Fruit fly (Drosophila melanogaster) whole organism, embryonic: ENCODE data around the gene CG43338.

Experiments
- Asciz ChIP-seq: fragments of 200-800 bp; sonication (Bioruptor generic); optimal IDR thresholded peaks from 2 replicates; lab custom pipeline; 2017; ENCODE audit warnings: missing biosample characterization, mild to moderate bottlenecking, missing genetic modification characterization, missing genetic modification reagents
- Atf-2 ChIP-seq: fragments of 200-800 bp; sonication (Bioruptor generic); optimal IDR thresholded peaks from 2 replicates; lab custom pipeline; 2016; ENCODE audit warnings: missing biosample characterization, missing genetic modification characterization
- Blimp-1 ChIP-seq: fragments of 200-800 bp; sonication (Bioruptor generic); optimal IDR thresholded peaks from 3 replicates; lab custom pipeline; 2018; ENCODE audit warnings: missing biosample characterization, missing genetic modification characterization, mild to moderate bottlenecking, moderate library complexity, missing genetic modification reagents
- CG10267 ChIP-seq: fragments of 200-800 bp; sonication (Bioruptor generic); optimal IDR thresholded peaks from 2 replicates; lab custom pipeline; 2018; ENCODE audit warnings: missing biosample characterization, mild to moderate bottlenecking, missing genetic modification characterization, moderate library complexity
- CG10274 ChIP-seq: fragments of 200-800 bp; sonication (Bioruptor generic); optimal IDR thresholded peaks from 3 replicates; lab custom pipeline; 2017; ENCODE audit warnings: missing biosample characterization, mild to moderate bottlenecking, missing genetic modification characterization
- CG15696 ChIP-seq: fragments of 200-800 bp; sonication (Bioruptor generic); optimal IDR thresholded peaks from 2 replicates; lab custom pipeline; 2019; ENCODE audit warnings: missing biosample characterization, mild to moderate bottlenecking, missing genetic modification characterization, moderate library complexity
- CG17385 ChIP-seq: fragments of 200-800 bp; sonication (Bioruptor generic); optimal IDR thresholded peaks from 3 replicates; lab custom pipeline; 2018; ENCODE audit warnings: missing biosample characterization, mild to moderate bottlenecking, missing genetic modification characterization
- CG17612 ChIP-seq: fragments of 200-800 bp; sonication (Bioruptor generic); IDR thresholded peaks from 2 replicates; pipeline ENCODE4 v1.3.6; 2022; ENCODE audit warnings: missing biosample characterization, missing genetic modification characterization
- CG2678 ChIP-seq: fragments of 200-800 bp; sonication (Bioruptor generic); optimal IDR thresholded peaks from 3 replicates; lab custom pipeline; 2019; ENCODE audit warnings: missing biosample characterization, mild to moderate bottlenecking, missing genetic modification characterization, moderate library complexity
- CG3065 ChIP-seq: fragments of 200-800 bp; sonication (Bioruptor generic); optimal IDR thresholded peaks from 2 replicates; lab custom pipeline; 2016; ENCODE audit warnings: missing biosample characterization, missing genetic modification characterization
- CG34376 ChIP-seq: fragments of 200-800 bp; sonication (Bioruptor generic); optimal IDR thresholded peaks from 2 replicates; lab custom pipeline; 2018; ENCODE audit warnings: missing biosample characterization, mild to moderate bottlenecking, missing genetic modification characterization
- CG4282 ChIP-seq: fragments of 200-800 bp; sonication (Bioruptor generic); optimal IDR thresholded peaks from 2 replicates; lab custom pipeline; 2016; ENCODE audit warnings: missing biosample characterization, missing genetic modification characterization
- CG4730 ChIP-seq: fragments of 200-800 bp; sonication (Bioruptor generic); IDR thresholded peaks from 2 replicates; pipeline ENCODE4 v1.3.6; 2022; ENCODE audit warnings: missing biosample characterization, missing genetic modification characterization
- CG6791 ChIP-seq: fragments of 200-800 bp; sonication (Bioruptor generic); IDR thresholded peaks from 3 replicates; pipeline ENCODE4 v1.3.6; 2022; ENCODE audit warnings: missing biosample characterization, missing genetic modification characterization; ENCODE audit not compliant: partially characterized antibody
- CG7556 ChIP-seq: fragments of 200-800 bp; sonication (Bioruptor generic); optimal IDR thresholded peaks from 2 replicates; lab custom pipeline; 2017; ENCODE audit warnings: missing biosample characterization, mild to moderate bottlenecking, missing genetic modification characterization
- CG7745 ChIP-seq: fragments of 200-800 bp; sonication (Bioruptor generic); optimal IDR thresholded peaks from 2 replicates; lab custom pipeline; 2018; ENCODE audit warnings: missing biosample characterization, mild to moderate bottlenecking, missing genetic modification characterization, moderate library complexity
- CG7987 ChIP-seq: fragments of 200-800 bp; sonication (Bioruptor generic); optimal IDR thresholded peaks from 2 replicates; lab custom pipeline; 2018; ENCODE audit warnings: missing biosample characterization, mild to moderate bottlenecking, missing genetic modification characterization, moderate library complexity
- CG8089 ChIP-seq: fragments of 200-800 bp; sonication (Bioruptor generic); optimal IDR thresholded peaks from 3 replicates; lab custom pipeline; 2016; ENCODE audit warnings: missing biosample characterization, missing genetic modification characterization
- CG8765 ChIP-seq: fragments of 200-800 bp; sonication (Bioruptor generic); IDR thresholded peaks from 2 replicates; pipeline ENCODE4 v1.3.6; 2022; ENCODE audit warnings: missing biosample characterization, missing genetic modification characterization
- CG9817 ChIP-seq: fragments of 200-800 bp; sonication (Bioruptor generic); optimal IDR thresholded peaks from 2 replicates; lab custom pipeline; 2018; ENCODE audit warnings: missing biosample characterization, mild to moderate bottlenecking, missing genetic modification characterization, moderate library complexity
- CrebB ChIP-seq: fragments of 200-800 bp; sonication (Bioruptor generic); optimal IDR thresholded peaks from 3 replicates; lab custom pipeline; 2018; ENCODE audit warnings: missing biosample characterization, mild to moderate bottlenecking, missing genetic modification characterization
- Dad ChIP-seq: fragments of 200-800 bp; sonication (Bioruptor generic); optimal IDR thresholded peaks from 3 replicates; lab custom pipeline; 2016; ENCODE audit warnings: missing biosample characterization, missing genetic modification characterization
- Dbx ChIP-seq: fragments of 200-800 bp; sonication (Bioruptor generic); IDR thresholded peaks from 3 replicates; pipeline ENCODE4 v1.3.6; 2022; ENCODE audit warnings: missing biosample characterization, missing genetic modification characterization
- Fer2 ChIP-seq: fragments of 200-800 bp; sonication (Bioruptor generic); optimal IDR thresholded peaks from 2 replicates; lab custom pipeline; 2018; ENCODE audit warnings: missing biosample characterization, mild to moderate bottlenecking, missing genetic modification characterization, moderate library complexity
- Gsc ChIP-seq: fragments of 200-800 bp; sonication (Bioruptor generic); IDR thresholded peaks from 2 replicates; pipeline ENCODE4 v1.3.6; 2022; ENCODE audit warnings: missing biosample characterization, missing genetic modification characterization
- Oli ChIP-seq: fragments of 200-800 bp; sonication (Bioruptor generic); optimal IDR thresholded peaks from 2 replicates; lab custom pipeline; 2018; ENCODE audit warnings: missing biosample characterization, mild to moderate bottlenecking, missing genetic modification characterization, moderate library complexity
- PHDP ChIP-seq: fragments of 200-800 bp; sonication (Bioruptor generic); optimal IDR thresholded peaks from 3 replicates; lab custom pipeline; 2018; ENCODE audit warnings: missing biosample characterization, mild to moderate bottlenecking, missing genetic modification characterization, moderate library complexity
- Pdp1 ChIP-seq, 2 experiments: fragments of 200-800 bp; sonication (Bioruptor generic); optimal IDR thresholded peaks; 3 replicates each; lab custom pipeline; 2016; ENCODE audit warnings: missing biosample characterization in 2 of 2, missing genetic modification characterization in 2 of 2, mild to moderate bottlenecking in 1 of 2, moderate library complexity in 1 of 2
- Ravus ChIP-seq: fragments of 200-800 bp; sonication (Bioruptor generic); IDR thresholded peaks from 2 replicates; pipeline ENCODE4 v1.3.6; 2022; ENCODE audit warnings: missing biosample characterization, missing genetic modification characterization
- Scr ChIP-seq: fragments of 200-800 bp; sonication (Bioruptor generic); IDR thresholded peaks from 2 replicates; pipeline ENCODE4 v1.3.6; 2022; ENCODE audit warnings: missing biosample characterization, missing genetic modification characterization; ENCODE audit not compliant: partially characterized antibody
- Tbp ChIP-seq: fragments of >200 bp; optimal IDR thresholded peaks from 2 replicates; lab custom pipeline; 2018; ENCODE audit warnings: missing biosample characterization, missing genetic modification characterization
- ab ChIP-seq: fragments of 200-800 bp; sonication (Bioruptor generic); optimal IDR thresholded peaks from 2 replicates; lab custom pipeline; 2016; ENCODE audit warnings: missing biosample characterization, missing genetic modification characterization
- amos ChIP-seq: fragments of 200-800 bp; sonication (Bioruptor generic); IDR thresholded peaks from 2 replicates; pipeline ENCODE4 v1.3.6; 2022; ENCODE audit warnings: missing biosample characterization, missing genetic modification characterization; ENCODE audit not compliant: partially characterized antibody
- disco-r ChIP-seq: fragments of 200-800 bp; sonication (Bioruptor generic); optimal IDR thresholded peaks from 2 replicates; lab custom pipeline; 2016; ENCODE audit warnings: missing biosample characterization, missing genetic modification characterization
- emc ChIP-seq: fragments of 200-800 bp; sonication (Bioruptor generic); optimal IDR thresholded peaks from 2 replicates; lab custom pipeline; 2016; ENCODE audit warnings: missing biosample characterization, missing genetic modification characterization
- ems ChIP-seq: fragments of 200-800 bp; sonication (Bioruptor generic); optimal IDR thresholded peaks from 3 replicates; lab custom pipeline; 2016; ENCODE audit warnings: missing biosample characterization, missing genetic modification characterization
- gce ChIP-seq: fragments of 200-800 bp; sonication (Bioruptor generic); IDR thresholded peaks from 3 replicates; pipeline ENCODE4 v1.3.6; 2022; ENCODE audit warnings: missing biosample characterization, missing genetic modification characterization
- gsb-n ChIP-seq: fragments of 200-800 bp; sonication (Bioruptor generic); optimal IDR thresholded peaks from 3 replicates; lab custom pipeline; 2018; ENCODE audit warnings: missing biosample characterization, mild to moderate bottlenecking, missing genetic modification characterization
- hkb ChIP-seq, 2 experiments: fragments of 200-800 bp in 1 of 2; fragments of >200 bp in 1 of 2; sonication (Bioruptor generic) in 1 of 2; IDR thresholded peaks in 1 of 2; optimal IDR thresholded peaks in 1 of 2; 2 replicates each; pipeline versions ENCODE4 v1.3.6 to Lab custom; 2017 to 2022; ENCODE audit warnings: missing biosample characterization in 1 of 2, missing genetic modification characterization in 1 of 2
- lilli ChIP-seq: fragments of 200-800 bp; sonication (Bioruptor generic); optimal IDR thresholded peaks from 3 replicates; lab custom pipeline; 2016; ENCODE audit warnings: missing biosample characterization, missing genetic modification characterization
- nerfin-2 ChIP-seq: fragments of 200-800 bp; sonication (Bioruptor generic); IDR thresholded peaks from 2 replicates; pipeline ENCODE4 v1.3.6; 2022; ENCODE audit warnings: missing biosample characterization, missing genetic modification characterization; ENCODE audit not compliant: partially characterized antibody
- pfk ChIP-seq: fragments of 200-800 bp; sonication (Bioruptor generic); optimal IDR thresholded peaks from 2 replicates; lab custom pipeline; 2018; ENCODE audit warnings: missing biosample characterization, mild to moderate bottlenecking, missing genetic modification characterization, moderate library complexity
- pnt ChIP-seq: fragments of 200-800 bp; sonication (Bioruptor generic); optimal IDR thresholded peaks from 3 replicates; lab custom pipeline; 2016; ENCODE audit warnings: missing biosample characterization, missing genetic modification characterization
- schlank ChIP-seq: fragments of 200-800 bp; sonication (Bioruptor generic); optimal IDR thresholded peaks from 2 replicates; lab custom pipeline; 2018; ENCODE audit warnings: missing biosample characterization, mild to moderate bottlenecking, missing genetic modification characterization
- sisA ChIP-seq: fragments of 200-800 bp; sonication (Bioruptor generic); IDR thresholded peaks from 2 replicates; pipeline ENCODE4 v1.3.6; 2022; ENCODE audit warnings: missing biosample characterization, missing genetic modification characterization
- usp ChIP-seq: fragments of >200 bp; optimal IDR thresholded peaks from 2 replicates; lab custom pipeline; 2017; ENCODE audit warnings: missing biosample characterization, missing genetic modification characterization
- zf30C ChIP-seq: fragments of 200-800 bp; sonication (Bioruptor generic); optimal IDR thresholded peaks from 3 replicates; lab custom pipeline; 2018; ENCODE audit warnings: missing biosample characterization, mild to moderate bottlenecking, missing genetic modification characterization

CG43338 gene

DNA sequence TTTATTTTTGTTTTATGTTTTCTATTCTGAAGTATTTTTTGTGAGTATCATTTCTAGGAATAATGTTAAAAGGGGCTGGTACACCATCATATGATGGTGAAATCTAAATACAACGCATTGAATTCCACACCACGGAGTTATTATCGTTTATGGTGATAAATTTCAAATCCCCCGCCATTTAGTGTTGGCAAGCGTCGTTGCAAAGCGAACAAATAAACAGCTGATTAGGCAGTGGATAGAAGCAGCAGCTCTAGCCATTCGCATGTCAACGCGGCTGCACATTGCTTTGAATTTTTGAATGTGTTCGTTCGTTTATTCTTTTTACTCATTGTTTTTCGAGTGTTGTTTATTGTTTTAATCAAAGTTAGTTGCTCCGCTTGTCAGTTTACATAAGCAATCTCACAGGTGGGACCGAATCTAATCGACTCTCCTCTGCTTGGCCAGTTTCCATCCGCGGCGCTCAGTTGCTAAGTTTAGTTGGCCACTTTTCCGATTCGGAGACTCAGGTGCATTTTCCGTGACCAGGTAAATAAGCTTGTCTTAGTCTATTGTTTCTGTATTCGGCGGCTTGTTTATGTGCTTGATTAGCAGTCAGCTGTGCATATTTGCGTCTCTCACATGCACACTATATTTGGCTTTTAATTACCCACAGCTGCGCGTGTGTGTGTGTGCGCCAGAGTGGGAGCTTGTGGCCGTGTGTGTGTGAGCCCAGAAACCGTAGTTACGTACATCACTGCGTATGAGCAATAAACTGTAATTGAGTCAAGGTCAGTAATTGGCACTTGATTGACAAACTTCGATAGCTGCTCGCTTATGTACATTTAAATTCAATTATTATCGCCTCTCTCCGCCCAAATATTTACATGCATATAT, 6.1 kb upstream of the CG43338 start, which contains the start of the genes Mst36Fa and CG31751 (continued):
- TF ChIP-seq emc, result no peak
- peak; percentile 55 for TF ChIP-seq pnt
- TF ChIP-seq pfk (GFP tag; lab: Kevin White, UChicago), result peak; percentile 53
- no peak for TF ChIP-seq Ravus (GFP tag; lab: Robert Waterston, UW)
- TF ChIP-seq usp (GFP tag; lab: Kevin White, UChicago), result no peak
- TF ChIP-seq CG17612, result no peak
- peak; percentile 99 for TF ChIP-seq CG17385
- TF ChIP-seq Scr, result no peak
- TF ChIP-seq CG6791 (GFP tag; lab: Robert Waterston, UW), result no peak
- TF ChIP-seq zf30C (GFP tag; lab: Kevin White, UChicago), result no peak
- peak; percentile 79 for TF ChIP-seq Blimp-1 (GFP tag; lab: Kevin White, UChicago)
- TF ChIP-seq CG2678 (tag; lab: Kevin White, UChicago), result peak; percentile 87
- TF ChIP-seq schlank (tag; lab: Kevin White, UChicago), result peak; percentile 88
- TF ChIP-seq Asciz (GFP tag; lab: Kevin White, UChicago), result peak; percentile 91
- TF ChIP-seq gsb-n (tag; lab: Kevin White, UChicago), result no peak
- TF ChIP-seq CG4730 (GFP tag; lab: Robert Waterston, UW), result no peak
- peak; percentile 54 for TF ChIP-seq CG7745 (tag; lab: Kevin White, UChicago)
- peak; percentile 39; the same call in 1 of the 2 replicates for TF ChIP-seq nerfin-2 (GFP tag; lab: Robert Waterston, UW)
- TF ChIP-seq ems (GFP tag; lab: Kevin White, UChicago), result peak; percentile 33
- TF ChIP-seq CG3065 (GFP tag; lab: Kevin White, UChicago), result peak; percentile 74
- TF ChIP-seq CG8765 (GFP tag; lab: Robert Waterston, UW), result no peak
- peak in 1 of 2 experiments; percentile 67 for TF ChIP-seq Pdp1 (GFP tag; optimal IDR thresholded peaks at IDR 0.05; lab: Kevin White, UChicago)
- no peak; the same call in 1 of the 2 replicates for TF ChIP-seq sisA
- TF ChIP-seq Tbp (GFP tag; lab: Kevin White, UChicago), result no peak
- peak; percentile 47 for TF ChIP-seq Atf-2 (GFP tag; lab: Kevin White, UChicago)
- peak; percentile 61 for TF ChIP-seq Fer2 (tag; lab: Kevin White, UChicago)
- peak; percentile 90 for TF ChIP-seq CG10267
- TF ChIP-seq hkb (optimal IDR thresholded peaks at IDR 0.05; lab: Kevin White, UChicago), result no peak
- peak; percentile 79 for TF ChIP-seq hkb (GFP tag; IDR thresholded peaks at IDR 0.05; lab: Robert Waterston, UW)
- TF ChIP-seq CG7556 (GFP tag; lab: Kevin White, UChicago), result peak; percentile 88
- TF ChIP-seq Dad, result peak; percentile 70
- TF ChIP-seq PHDP, result peak; percentile 77
- no peak for TF ChIP-seq amos
- TF ChIP-seq disco-r, result peak; percentile 77
- TF ChIP-seq ab (GFP tag; lab: Kevin White, UChicago), result no peak
- peak; percentile 74 for TF ChIP-seq CG9817
- TF ChIP-seq Oli (tag; lab: Kevin White, UChicago), result peak; percentile 42
- TF ChIP-seq CG7987 (GFP tag; lab: Kevin White, UChicago), result peak; percentile 92
- peak; percentile 75 for TF ChIP-seq CG10274 (GFP tag; lab: Kevin White, UChicago)
- TF ChIP-seq Dbx, result peak; percentile 76
- TF ChIP-seq Gsc, result no peak
- peak; percentile 90 for TF ChIP-seq CG34376
- peak; percentile 44; the same call in 1 of the 3 replicates for TF ChIP-seq gce (GFP tag; lab: Robert Waterston, UW)
- peak; percentile 29 for TF ChIP-seq lilli (GFP tag; lab: Kevin White, UChicago)
- TF ChIP-seq CG4282 (GFP tag; lab: Kevin White, UChicago), result peak; percentile 71
- peak; percentile 85 for TF ChIP-seq CG8089 (GFP tag; lab: Kevin White, UChicago)
- peak; percentile 91 for TF ChIP-seq CrebB (tag; lab: Kevin White, UChicago)
- peak; percentile 7 for TF ChIP-seq CG15696 (tag; lab: Kevin White, UChicago)
